Fruit fly (Drosophila melanogaster) whole organism, adult: Measurements from ENCODE around the gene CG8564.

Experiments
- bab1 ChIP-seq: fragments of 200-800 bp; sonication (Bioruptor generic); optimal IDR thresholded peaks from 3 replicates; lab custom pipeline; 2019; ENCODE audit warnings: missing biosample characterization, mild to moderate bottlenecking, missing genetic modification characterization, moderate library complexity
- ovo ChIP-seq: fragments of 200-800 bp; sonication (Bioruptor generic); optimal IDR thresholded peaks from 2 replicates; lab custom pipeline; 2016; ENCODE audit warnings: missing biosample characterization, missing genetic modification characterization

DNA sequence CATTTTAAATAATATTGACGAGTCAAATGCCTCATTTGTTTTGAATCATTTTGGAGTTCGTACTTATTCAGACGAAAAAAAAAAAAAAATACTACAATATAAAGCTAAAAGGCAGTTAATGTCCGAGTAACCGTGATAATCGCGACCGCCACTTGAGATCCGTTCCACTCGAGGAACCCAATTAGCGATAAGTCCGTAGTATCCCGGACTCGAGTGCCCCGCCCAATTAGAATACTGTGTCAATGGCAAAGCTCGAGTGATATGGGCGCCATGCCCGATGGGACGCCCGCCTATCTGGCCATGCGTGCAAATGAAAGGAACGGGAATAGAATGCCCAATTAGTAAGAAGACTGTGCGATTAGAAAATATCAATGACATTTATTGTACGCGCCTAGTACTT lies 14.3 kb upstream of the CG8564 start:
- no peak for TF ChIP-seq bab1
- no peak for TF ChIP-seq ovo (GFP tag; lab: Kevin White, UChicago)
